Fruit fly (Drosophila melanogaster) whole organism, prepupa: ENCODE measurements around the gene CG1951.

Experiments
- Blimp-1 ChIP-seq: fragments of 200-800 bp; sonication (Bioruptor generic); optimal IDR thresholded peaks from 3 replicates; lab custom pipeline; 2017; ENCODE audit warnings: missing biosample characterization, missing genetic modification characterization, mild to moderate bottlenecking, moderate library complexity, missing genetic modification reagents
- CG10669 ChIP-seq: fragments of 200-800 bp; sonication (Bioruptor generic); optimal IDR thresholded peaks from 3 replicates; lab custom pipeline; 2018; ENCODE audit warnings: missing biosample characterization, mild to moderate bottlenecking, missing genetic modification characterization, moderate library complexity
- CG11762 ChIP-seq: fragments of 200-800 bp; sonication (Bioruptor generic); optimal IDR thresholded peaks from 3 replicates; lab custom pipeline; 2016; ENCODE audit warnings: missing biosample characterization, missing genetic modification characterization; ENCODE audit not compliant: insufficient read depth
- CG15336 ChIP-seq: fragments of 200-800 bp; sonication (Bioruptor generic); IDR thresholded peaks from 2 replicates; pipeline ENCODE4 v1.3.6; 2022; ENCODE audit warnings: missing biosample characterization, missing genetic modification characterization
- CG16779 ChIP-seq: fragments of 200-800 bp; sonication (Bioruptor generic); optimal IDR thresholded peaks from 3 replicates; lab custom pipeline; 2017; ENCODE audit warnings: missing biosample characterization, mild to moderate bottlenecking, missing genetic modification characterization
- CG3032 ChIP-seq: fragments of 200-800 bp; optimal IDR thresholded peaks from 2 replicates; lab custom pipeline; 2019; ENCODE audit warnings: missing biosample characterization, mild to moderate bottlenecking, missing genetic modification characterization, moderate library complexity
- CG31627 ChIP-seq: fragments of 200-800 bp; sonication (Bioruptor generic); optimal IDR thresholded peaks from 3 replicates; lab custom pipeline; 2016; ENCODE audit warnings: missing biosample characterization, missing genetic modification characterization
- CG32006 ChIP-seq: fragments of 200-800 bp; sonication (Bioruptor generic); optimal IDR thresholded peaks from 3 replicates; lab custom pipeline; 2017; ENCODE audit warnings: missing biosample characterization, mild to moderate bottlenecking, missing genetic modification characterization
- CG34406 ChIP-seq: fragments of 200-800 bp; sonication (Bioruptor generic); optimal IDR thresholded peaks from 3 replicates; lab custom pipeline; 2016; ENCODE audit warnings: missing biosample characterization, missing genetic modification characterization
- CG3919 ChIP-seq: fragments of 200-800 bp; sonication (Bioruptor generic); optimal IDR thresholded peaks from 3 replicates; lab custom pipeline; 2016; ENCODE audit warnings: missing biosample characterization, missing genetic modification characterization
- CG4318 ChIP-seq: fragments of 200-800 bp; sonication (Bioruptor generic); optimal IDR thresholded peaks from 3 replicates; lab custom pipeline; 2017; ENCODE audit warnings: missing biosample characterization, mild to moderate bottlenecking, missing genetic modification characterization
- CG6163 ChIP-seq: fragments of 200-800 bp; sonication (Bioruptor generic); IDR thresholded peaks from 3 replicates; pipeline ENCODE4 v1.3.6; 2022; ENCODE audit warnings: missing biosample characterization, missing genetic modification characterization
- CG6276 ChIP-seq: fragments of 200-800 bp; sonication (Bioruptor generic); optimal IDR thresholded peaks from 2 replicates; lab custom pipeline; 2017; ENCODE audit warnings: missing biosample characterization, mild to moderate bottlenecking, missing genetic modification characterization
- CG6792 ChIP-seq: fragments of 200-800 bp; sonication (Bioruptor generic); optimal IDR thresholded peaks from 3 replicates; lab custom pipeline; 2016; ENCODE audit warnings: missing biosample characterization, missing genetic modification characterization
- CG6808 ChIP-seq: fragments of 200-800 bp; sonication (Bioruptor generic); optimal IDR thresholded peaks from 3 replicates; lab custom pipeline; 2017; ENCODE audit warnings: missing biosample characterization, missing genetic modification characterization, mild to moderate bottlenecking, moderate library complexity, missing genetic modification reagents
- CG6854 ChIP-seq: fragments of 200-800 bp; sonication (Bioruptor generic); optimal IDR thresholded peaks from 2 replicates; lab custom pipeline; 2017; ENCODE audit warnings: missing biosample characterization, mild to moderate bottlenecking, missing genetic modification characterization
- CG7368 ChIP-seq: fragments of 200-800 bp; sonication (Bioruptor generic); optimal IDR thresholded peaks from 3 replicates; lab custom pipeline; 2016; ENCODE audit warnings: missing biosample characterization, missing genetic modification characterization
- CG8119 ChIP-seq: fragments of 200-800 bp; sonication (Bioruptor generic); IDR thresholded peaks from 3 replicates; pipeline ENCODE4 v1.3.6; 2022; ENCODE audit warnings: missing biosample characterization, missing genetic modification characterization
- CG8319 ChIP-seq: fragments of 200-800 bp; sonication (Bioruptor generic); optimal IDR thresholded peaks from 3 replicates; lab custom pipeline; 2016; ENCODE audit warnings: missing biosample characterization, missing genetic modification characterization
- CG8632 ChIP-seq: fragments of 200-800 bp; sonication (Bioruptor generic); optimal IDR thresholded peaks from 3 replicates; lab custom pipeline; 2016; ENCODE audit warnings: missing biosample characterization, missing genetic modification characterization
- CG9139 ChIP-seq: fragments of 200-800 bp; sonication (Bioruptor generic); optimal IDR thresholded peaks from 3 replicates; lab custom pipeline; 2017; ENCODE audit warnings: missing biosample characterization, mild to moderate bottlenecking, missing genetic modification characterization
- Eip75B ChIP-seq: fragments of 200-800 bp; sonication (Bioruptor generic); optimal IDR thresholded peaks from 3 replicates; lab custom pipeline; 2016; ENCODE audit warnings: missing biosample characterization, missing genetic modification characterization
- Eip78C ChIP-seq: fragments of 200-800 bp; sonication (Bioruptor generic); peaks from one replicate; lab custom pipeline; 2016; ENCODE audit warnings: missing biosample characterization, missing genetic modification characterization
- Eip93F ChIP-seq: fragments of 200-800 bp; sonication (Bioruptor generic); optimal IDR thresholded peaks from 2 replicates; lab custom pipeline; 2016; ENCODE audit warnings: missing biosample characterization, mild to moderate bottlenecking, missing genetic modification characterization
- Ets21C ChIP-seq: fragments of 200-800 bp; sonication (Bioruptor generic); optimal IDR thresholded peaks from 3 replicates; lab custom pipeline; 2016; ENCODE audit warnings: missing biosample characterization, missing genetic modification characterization
- Ets96B ChIP-seq: fragments of 200-800 bp; optimal IDR thresholded peaks from 2 replicates; lab custom pipeline; 2019; ENCODE audit warnings: missing biosample characterization, mild to moderate bottlenecking, missing genetic modification characterization, moderate library complexity
- Gug ChIP-seq: fragments of 200-800 bp; sonication (Bioruptor generic); IDR thresholded peaks from 2 replicates; pipeline ENCODE4 v1.3.6; 2022; ENCODE audit warnings: missing biosample characterization, missing genetic modification characterization
- Hr39 ChIP-seq: fragments of 200-800 bp; sonication (Bioruptor generic); optimal IDR thresholded peaks from 2 replicates; lab custom pipeline; 2016; ENCODE audit warnings: missing biosample characterization, missing genetic modification characterization
- Hr4 ChIP-seq: fragments of 200-800 bp; sonication (Bioruptor generic); optimal IDR thresholded peaks from 3 replicates; lab custom pipeline; 2016; ENCODE audit warnings: missing biosample characterization, missing genetic modification characterization
- Lpt ChIP-seq: fragments of 200-800 bp; sonication (Bioruptor generic); optimal IDR thresholded peaks from 3 replicates; lab custom pipeline; 2016; ENCODE audit warnings: missing biosample characterization, missing genetic modification characterization
- OdsH ChIP-seq: fragments of 200-800 bp; sonication (Bioruptor generic); optimal IDR thresholded peaks from 3 replicates; lab custom pipeline; 2016; ENCODE audit warnings: missing biosample characterization, missing genetic modification characterization
- Smox ChIP-seq: fragments of 200-800 bp; sonication (Bioruptor generic); optimal IDR thresholded peaks from 3 replicates; lab custom pipeline; 2016; ENCODE audit warnings: missing biosample characterization, missing genetic modification characterization
- Sox102F ChIP-seq: fragments of 200-800 bp; sonication (Bioruptor generic); optimal IDR thresholded peaks from 2 replicates; lab custom pipeline; 2016; ENCODE audit warnings: missing biosample characterization, mild to moderate bottlenecking, missing genetic modification characterization
- Sox14 ChIP-seq: fragments of 200-800 bp; sonication (Bioruptor generic); optimal IDR thresholded peaks from 3 replicates; lab custom pipeline; 2016; ENCODE audit warnings: missing biosample characterization, missing genetic modification characterization
- Sox15 ChIP-seq: fragments of 200-800 bp; sonication (Bioruptor generic); optimal IDR thresholded peaks from 3 replicates; lab custom pipeline; 2016; ENCODE audit warnings: missing biosample characterization, missing genetic modification characterization
- acj6 ChIP-seq: fragments of 200-800 bp; sonication (Bioruptor generic); optimal IDR thresholded peaks from 3 replicates; lab custom pipeline; 2016; ENCODE audit warnings: missing biosample characterization, missing genetic modification characterization
- cyc ChIP-seq: fragments of 200-800 bp; sonication (Bioruptor generic); optimal IDR thresholded peaks from 3 replicates; lab custom pipeline; 2016; ENCODE audit warnings: missing biosample characterization, missing genetic modification characterization
- dac ChIP-seq: fragments of 200-800 bp; sonication (Bioruptor generic); optimal IDR thresholded peaks from 2 replicates; lab custom pipeline; 2017; ENCODE audit warnings: missing biosample characterization, mild to moderate bottlenecking, missing genetic modification characterization
- dsx ChIP-seq: fragments of 200-800 bp; optimal IDR thresholded peaks from 3 replicates; lab custom pipeline; 2019; ENCODE audit warnings: missing biosample characterization, mild to moderate bottlenecking, missing genetic modification characterization, moderate library complexity; ENCODE audit not compliant: poor library complexity, severe bottlenecking
- eg ChIP-seq: fragments of 200-800 bp; sonication (Bioruptor generic); IDR thresholded peaks from 3 replicates; pipeline ENCODE4 v1.3.6; 2022; ENCODE audit warnings: missing biosample characterization, missing genetic modification characterization
- esn ChIP-seq: fragments of 200-800 bp; sonication (Bioruptor generic); optimal IDR thresholded peaks from 2 replicates; lab custom pipeline; 2016; ENCODE audit warnings: missing biosample characterization, mild to moderate bottlenecking, missing genetic modification characterization, moderate library complexity
- fd59A ChIP-seq: fragments of 200-800 bp; sonication (Bioruptor generic); optimal IDR thresholded peaks from 2 replicates; lab custom pipeline; 2017; ENCODE audit warnings: missing biosample characterization, mild to moderate bottlenecking, missing genetic modification characterization, missing genetic modification reagents
- fkh ChIP-seq: fragments of 200-800 bp; sonication (Bioruptor generic); optimal IDR thresholded peaks from 3 replicates; lab custom pipeline; 2017; ENCODE audit warnings: missing biosample characterization, mild to moderate bottlenecking, missing genetic modification characterization, moderate library complexity
- pdm3 ChIP-seq: fragments of 200-800 bp; sonication (Bioruptor generic); optimal IDR thresholded peaks from 3 replicates; lab custom pipeline; 2016; ENCODE audit warnings: missing biosample characterization, missing genetic modification characterization
- spab ChIP-seq: fragments of 200-800 bp; sonication (Bioruptor generic); optimal IDR thresholded peaks from 2 replicates; lab custom pipeline; 2017; ENCODE audit warnings: missing biosample characterization, mild to moderate bottlenecking, missing genetic modification characterization, missing genetic modification reagents
- ss ChIP-seq, 2 experiments: fragments of 200-800 bp; sonication (Bioruptor generic); optimal IDR thresholded peaks; 2 replicates in 1 of 2; 3 replicates in 1 of 2; lab custom pipeline; 2017 to 2018; ENCODE audit warnings: mild to moderate bottlenecking in 2 of 2, missing biosample characterization in 2 of 2, missing genetic modification characterization in 2 of 2, moderate library complexity in 1 of 2
- svp ChIP-seq: fragments of 200-800 bp; sonication (Bioruptor generic); peaks from one replicate; lab custom pipeline; 2016; ENCODE audit warnings: missing biosample characterization, missing genetic modification characterization
- topi ChIP-seq: fragments of 200-800 bp; sonication (Bioruptor generic); optimal IDR thresholded peaks from 3 replicates; lab custom pipeline; 2016; ENCODE audit warnings: missing biosample characterization, missing genetic modification characterization
- vri ChIP-seq: fragments of 200-800 bp; sonication (Bioruptor generic); optimal IDR thresholded peaks from 3 replicates; lab custom pipeline; 2016; ENCODE audit warnings: missing biosample characterization, mild to moderate bottlenecking, missing genetic modification characterization

CG1951 gene

dm6 chr3R:29062717-29063206, 35.7 kb downstream of the CG1951 start, which contains the start of the genes Cul5 and Bicra:
TSS of gene Cul5 (minus strand) at chr3R:29062975.
TSS of gene Bicra (plus strand) at chr3R:29063040.
- no peak for TF ChIP-seq CG34406 (GFP tag; lab: Kevin White, UChicago)
- peak; percentile 53 for TF ChIP-seq CG9139 (GFP tag; lab: Kevin White, UChicago)
- no peak for TF ChIP-seq OdsH (GFP tag; lab: Kevin White, UChicago)
- TF ChIP-seq CG16779, result peak; percentile 48
- TF ChIP-seq CG6276 (GFP tag; lab: Kevin White, UChicago), result no peak
- no peak for TF ChIP-seq Smox (GFP tag; lab: Kevin White, UChicago)
- no peak for TF ChIP-seq spab (GFP tag; lab: Kevin White, UChicago)
- TF ChIP-seq vri (GFP tag; lab: Kevin White, UChicago), result peak; percentile 45
- no peak for TF ChIP-seq CG11762 (GFP tag; lab: Kevin White, UChicago)
- TF ChIP-seq esn (GFP tag; lab: Kevin White, UChicago), result no peak
- TF ChIP-seq CG15336, result no peak
- no peak for TF ChIP-seq CG4318
- TF ChIP-seq Ets96B, result no peak
- TF ChIP-seq CG8632 (GFP tag; lab: Kevin White, UChicago), result no peak
- TF ChIP-seq CG8119, result no peak
- TF ChIP-seq CG31627 (GFP tag; lab: Kevin White, UChicago), result no peak
- no peak for TF ChIP-seq fd59A (GFP tag; lab: Kevin White, UChicago)
- peak; percentile 27 for TF ChIP-seq dac (GFP tag; lab: Kevin White, UChicago)
- no peak for TF ChIP-seq Blimp-1
- peak; percentile 39 to 54 for TF ChIP-seq ss (GFP tag; optimal IDR thresholded peaks at IDR 0.05; lab: Kevin White, UChicago)
- TF ChIP-seq cyc, result no peak
- peak; percentile 14 for TF ChIP-seq topi
- TF ChIP-seq CG6808 (GFP tag; lab: Kevin White, UChicago), result no peak
- TF ChIP-seq acj6, result no peak
- TF ChIP-seq CG6854 (GFP tag; lab: Kevin White, UChicago), result peak; percentile 12
- no peak for TF ChIP-seq Sox15 (GFP tag; lab: Kevin White, UChicago)
- no peak for TF ChIP-seq pdm3
- TF ChIP-seq svp (GFP tag; lab: Kevin White, UChicago), result peak; percentile 86
- TF ChIP-seq CG7368, result no peak
- no peak for TF ChIP-seq CG10669 (GFP tag; lab: Kevin White, UChicago)
- TF ChIP-seq Eip75B (GFP tag; lab: Kevin White, UChicago), result no peak
- no peak for TF ChIP-seq Hr4 (GFP tag; lab: Kevin White, UChicago)
- TF ChIP-seq Eip78C, result no peak
- no peak for TF ChIP-seq CG6792 (GFP tag; lab: Kevin White, UChicago)
- no peak for TF ChIP-seq CG3919
- peak; percentile 43 for TF ChIP-seq fkh
- peak; percentile 61 for TF ChIP-seq Sox14
- TF ChIP-seq dsx, result no peak
- TF ChIP-seq CG3032, result no peak
- TF ChIP-seq, all 60 proteins: peak for 10

dm6 chr3R:29063207-29063920, 36.3 kb downstream of the CG1951 start:
- peak; percentile 61 for TF ChIP-seq CG4318
- peak; percentile 81 for TF ChIP-seq Sox14
- peak; percentile 26 for TF ChIP-seq Eip93F (GFP tag; lab: Kevin White, UChicago)
- peak; percentile 58 for TF ChIP-seq acj6
- TF ChIP-seq CG3919, result peak; percentile 32
- TF ChIP-seq Ets21C, result peak; percentile 35
- TF ChIP-seq ss (GFP tag; optimal IDR thresholded peaks at IDR 0.05; lab: Kevin White, UChicago), result peak in 1 of 2 experiments; percentile 18
- TF ChIP-seq CG15336, result no peak
- TF ChIP-seq Gug (GFP tag; lab: Robert Waterston, UW), result no peak
- TF ChIP-seq Sox15 (GFP tag; lab: Kevin White, UChicago), result peak; percentile 69
- TF ChIP-seq esn (GFP tag; lab: Kevin White, UChicago), result peak; percentile 86
- peak; percentile 63 for TF ChIP-seq CG8319 (GFP tag; lab: Kevin White, UChicago)
- TF ChIP-seq Sox102F (GFP tag; lab: Kevin White, UChicago), result peak; percentile 83
- TF ChIP-seq Ets96B, result peak; percentile 65
- TF ChIP-seq eg (GFP tag; lab: Robert Waterston, UW), result no peak
- TF ChIP-seq CG6808 (GFP tag; lab: Kevin White, UChicago), result peak; percentile 75
- TF ChIP-seq CG7368, result peak; percentile 28
- peak; percentile 78 for TF ChIP-seq CG32006 (GFP tag; lab: Kevin White, UChicago)
- TF ChIP-seq Hr39 (GFP tag; lab: Kevin White, UChicago), result peak; percentile 58
- TF ChIP-seq Lpt (GFP tag; lab: Kevin White, UChicago), result no peak
- no peak for TF ChIP-seq CG6163 (GFP tag; lab: Robert Waterston, UW)
- TF ChIP-seq vri (GFP tag; lab: Kevin White, UChicago), result no peak
- TF ChIP-seq cyc, result peak; percentile 50
